Fruit fly (Drosophila melanogaster) Kc167 (cell line): ENCODE results near the gene pigeon.

Experiments used
- Myc ChIP-seq: fragments of >200 bp; optimal IDR thresholded peaks from 2 replicates; lab custom pipeline; 2017; ENCODE audit warnings: missing external identifiers
- ttk ChIP-seq: sonication (Bioruptor generic); optimal IDR thresholded peaks from 2 replicates; lab custom pipeline; 2017; ENCODE audit warnings: missing external identifiers

DNA sequence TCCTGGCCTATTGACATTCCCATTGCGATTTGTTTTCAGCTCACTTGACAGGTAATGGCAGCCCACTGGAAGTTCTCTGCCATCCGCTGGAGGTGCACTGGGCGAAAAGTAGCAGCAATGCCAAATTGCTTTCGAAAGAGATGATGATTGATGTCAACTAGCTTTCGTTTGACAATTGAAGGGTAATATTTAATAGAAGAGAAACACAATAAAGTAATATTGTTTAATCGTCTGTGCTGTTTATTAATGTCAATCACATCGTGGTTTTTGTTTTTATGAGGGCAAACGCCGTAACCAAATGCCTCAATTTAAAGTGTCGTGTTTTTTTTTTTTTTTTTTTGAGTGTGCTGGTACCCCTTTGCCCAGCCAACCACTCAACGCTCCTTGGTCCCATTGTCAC, 43.2 kb downstream of the pigeon start:
- TF ChIP-seq Myc (lab: Kevin White, UChicago) (no peak), ttk (lab: Kevin White, UChicago) (no peak)
